Fruit fly (Drosophila melanogaster) whole organism, embryonic: ENCODE results near the gene CG9030.

ENCODE experiments used
- CG11695 ChIP-seq: fragments of 200-800 bp; sonication (Bioruptor generic); IDR thresholded peaks from 3 replicates; pipeline ENCODE4 v1.3.6; 2022; ENCODE audit warnings: missing biosample characterization, missing genetic modification characterization
- CG15601 ChIP-seq: fragments of 200-800 bp; sonication (Bioruptor generic); optimal IDR thresholded peaks from 3 replicates; lab custom pipeline; 2019; ENCODE audit warnings: missing biosample characterization, mild to moderate bottlenecking, missing genetic modification characterization, moderate library complexity
- CG17612 ChIP-seq: fragments of 200-800 bp; sonication (Bioruptor generic); IDR thresholded peaks from 2 replicates; pipeline ENCODE4 v1.3.6; 2022; ENCODE audit warnings: missing biosample characterization, missing genetic modification characterization
- Dbx ChIP-seq: fragments of 200-800 bp; sonication (Bioruptor generic); IDR thresholded peaks from 3 replicates; pipeline ENCODE4 v1.3.6; 2022; ENCODE audit warnings: missing biosample characterization, missing genetic modification characterization
- Dfd ChIP-seq, 2 experiments: fragments of >200 bp; optimal IDR thresholded peaks; 2 replicates each; lab custom pipeline; 2017; ENCODE audit warnings: missing biosample characterization in 2 of 2, missing genetic modification characterization in 2 of 2
- Hand ChIP-seq: fragments of 200-800 bp; sonication (Bioruptor generic); optimal IDR thresholded peaks from 2 replicates; lab custom pipeline; 2017; ENCODE audit warnings: mild to moderate bottlenecking, missing biosample characterization, missing genetic modification reagents, missing genetic modification characterization
- trem ChIP-seq: fragments of 200-800 bp; optimal IDR thresholded peaks from 3 replicates; lab custom pipeline; 2019; ENCODE audit warnings: missing biosample characterization, mild to moderate bottlenecking, missing genetic modification characterization, moderate library complexity
- vnd ChIP-seq: fragments of 200-800 bp; sonication (Bioruptor generic); IDR thresholded peaks from 3 replicates; pipeline ENCODE4 v1.3.6; 2022; ENCODE audit warnings: missing biosample characterization, missing genetic modification characterization; ENCODE audit not compliant: partially characterized antibody

DNA sequence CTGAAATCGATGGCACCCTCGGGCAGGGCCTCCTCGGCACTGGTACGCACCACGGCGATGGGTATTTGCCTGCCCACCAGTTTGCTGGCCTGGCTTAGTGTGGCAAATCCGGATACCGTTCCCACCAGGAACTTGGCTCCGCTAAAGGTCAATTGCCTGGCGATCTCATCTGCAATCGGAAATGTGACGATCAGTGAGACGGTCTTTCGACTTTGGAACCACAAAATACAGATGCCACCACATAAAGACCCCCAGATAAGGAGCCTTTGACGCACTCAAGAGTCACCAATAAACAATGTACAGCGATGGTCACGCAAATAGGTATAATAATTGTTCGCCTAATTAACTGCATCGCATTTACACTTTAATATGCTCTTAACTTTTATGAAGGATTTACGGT lies 18.6 kb downstream of the CG9030 start:
- TF ChIP-seq CG11695 (GFP tag; lab: Robert Waterston, UW) (no peak), CG15601 (tag; lab: Kevin White, UChicago) (no peak), CG17612 (GFP tag; lab: Robert Waterston, UW) (no peak), trem (tag; lab: Kevin White, UChicago) (no peak), Hand (GFP tag; lab: Kevin White, UChicago) (no peak), vnd (no peak), Dbx (GFP tag; lab: Robert Waterston, UW) (no peak), Dfd (GFP tag; optimal IDR thresholded peaks at IDR 0.05; lab: Kevin White, UChicago) (no peak)
